Worm (Caenorhabditis elegans) whole organism, L1 larva: ENCODE measurements around the gene R12B2.8.

ENCODE experiments used
- C16A3.4 ChIP-seq: fragments of 150-350 bp; optimal IDR thresholded peaks from 2 replicates; lab custom pipeline; 2014; ENCODE audit warnings: missing biosample characterization, missing genetic modification characterization
- F16B12.6 ChIP-seq: fragments of 150-350 bp; optimal IDR thresholded peaks from 2 replicates; lab custom pipeline; 2014; ENCODE audit warnings: missing biosample characterization, missing genetic modification characterization
- Y116A8C.19 ChIP-seq: sonication (generic microtip); optimal IDR thresholded peaks from 2 replicates; lab custom pipeline; 2016; ENCODE audit warnings: missing compliant biosample characterization, missing genetic modification characterization, borderline replicate concordance
- aha-1 ChIP-seq: fragments of 150-350 bp; optimal IDR thresholded peaks from 2 replicates; lab custom pipeline; 2014; ENCODE audit warnings: missing biosample characterization, missing genetic modification characterization
- aly-2 ChIP-seq: fragments of 150-350 bp; optimal IDR thresholded peaks from 2 replicates; lab custom pipeline; 2014; ENCODE audit warnings: missing biosample characterization, missing genetic modification characterization
- ama-1 ChIP-seq: fragments of 150-350 bp; optimal IDR thresholded peaks from 2 replicates; lab custom pipeline; 2014
- ceh-63 ChIP-seq: fragments of 200-800 bp; sonication (Bioruptor generic); optimal IDR thresholded peaks from 2 replicates; lab custom pipeline; 2018; ENCODE audit warnings: mild to moderate bottlenecking, missing genetic modification characterization, missing compliant biosample characterization
- ceh-8 ChIP-seq: fragments of 200-800 bp; sonication (Bioruptor generic); optimal IDR thresholded peaks from 2 replicates; lab custom pipeline; 2018; ENCODE audit warnings: mild to moderate bottlenecking, missing genetic modification characterization, moderate library complexity, missing compliant biosample characterization
- ceh-90 ChIP-seq: sonication (generic microtip); optimal IDR thresholded peaks from 2 replicates; lab custom pipeline; 2016; ENCODE audit warnings: missing genetic modification characterization, missing compliant biosample characterization
- ces-1 ChIP-seq: fragments of 150-350 bp; optimal IDR thresholded peaks from 2 replicates; lab custom pipeline; 2014; ENCODE audit warnings: missing biosample characterization, missing genetic modification reagents, missing genetic modification characterization
- dsc-1 ChIP-seq: sonication (generic microtip); optimal IDR thresholded peaks from 2 replicates; lab custom pipeline; 2016; ENCODE audit warnings: mild to moderate bottlenecking, missing genetic modification characterization, missing compliant biosample characterization
- efl-3 ChIP-seq: fragments of 200-800 bp; sonication (Bioruptor generic); optimal IDR thresholded peaks from 2 replicates; lab custom pipeline; 2018; ENCODE audit warnings: mild to moderate bottlenecking, missing genetic modification characterization, missing compliant biosample characterization
- egl-13 ChIP-seq: sonication (generic microtip); optimal IDR thresholded peaks from 2 replicates; lab custom pipeline; 2016; ENCODE audit warnings: missing genotype, missing genetic modification reagents, missing genetic modification characterization, missing compliant biosample characterization
- fkh-10 ChIP-seq: sonication (generic microtip); optimal IDR thresholded peaks from 2 replicates; lab custom pipeline; 2017; ENCODE audit warnings: missing biosample characterization, missing genetic modification reagents, missing genetic modification characterization
- fkh-8 ChIP-seq: sonication (generic microtip); optimal IDR thresholded peaks from 2 replicates; lab custom pipeline; 2016; ENCODE audit warnings: mild to moderate bottlenecking, missing genetic modification characterization, missing compliant biosample characterization
- grh-1 ChIP-seq: fragments of 200-800 bp; sonication (Bioruptor generic); IDR thresholded peaks from 2 replicates; pipeline ENCODE4 v1.3.6; 2022; ENCODE audit warnings: missing genetic modification reagents, missing genetic modification characterization, missing compliant biosample characterization
- hlh-17 ChIP-seq: fragments of 200-800 bp; sonication (Bioruptor generic); optimal IDR thresholded peaks from 2 replicates; lab custom pipeline; 2018; ENCODE audit warnings: missing genetic modification characterization, mild to moderate bottlenecking, missing compliant biosample characterization, moderate library complexity, borderline replicate concordance
- irx-1 ChIP-seq: sonication (generic microtip); optimal IDR thresholded peaks from 2 replicates; lab custom pipeline; 2016; ENCODE audit warnings: missing genetic modification characterization, missing compliant biosample characterization
- jun-1 ChIP-seq: fragments of 150-350 bp; optimal IDR thresholded peaks from 2 replicates; lab custom pipeline; 2014; ENCODE audit warnings: missing biosample characterization, missing genetic modification reagents, missing genetic modification characterization
- lin-13 ChIP-seq: fragments of 150-350 bp; optimal IDR thresholded peaks from 2 replicates; lab custom pipeline; 2014; ENCODE audit warnings: missing biosample characterization, missing genetic modification reagents, missing genetic modification characterization
- lin-15B ChIP-seq: fragments of 150-350 bp; sonication (generic microtip); optimal IDR thresholded peaks from 3 replicates; lab custom pipeline; 2014; ENCODE audit warnings: missing biosample characterization, missing genetic modification characterization
- lin-35 ChIP-seq, 2 experiments: fragments of 150-350 bp; optimal IDR thresholded peaks; 2 replicates each; lab custom pipeline; 2014; ENCODE audit warnings: missing biosample characterization in 2 of 2, missing genetic modification characterization in 2 of 2, missing genetic modification reagents in 2 of 2
- lir-3 ChIP-seq: sonication (generic microtip); optimal IDR thresholded peaks from 2 replicates; lab custom pipeline; 2016; ENCODE audit warnings: mild to moderate bottlenecking, missing genetic modification characterization, moderate library complexity, missing compliant biosample characterization; ENCODE audit not compliant: poor library complexity
- mab-9 ChIP-seq: fragments of 200-800 bp; sonication (Bioruptor generic); IDR thresholded peaks from 2 replicates; pipeline ENCODE4 v1.3.6; 2022; ENCODE audit warnings: missing genetic modification reagents, missing genetic modification characterization, missing compliant biosample characterization
- mep-1 ChIP-seq: fragments of 150-350 bp; optimal IDR thresholded peaks from 2 replicates; lab custom pipeline; 2014; ENCODE audit warnings: missing biosample characterization, missing genetic modification characterization
- nhr-11 ChIP-seq: fragments of 150-350 bp; optimal IDR thresholded peaks from 2 replicates; lab custom pipeline; 2014; ENCODE audit warnings: missing biosample characterization, missing genetic modification characterization
- nhr-19 ChIP-seq: fragments of 200-800 bp; sonication (Bioruptor generic); conservative IDR thresholded peaks from 2 replicates; pipeline ENCODE4 v1.3.6; 2022; ENCODE audit warnings: missing genetic modification characterization, missing compliant biosample characterization
- nhr-237 ChIP-seq: fragments of 150-350 bp; optimal IDR thresholded peaks from 2 replicates; lab custom pipeline; 2014; ENCODE audit warnings: missing biosample characterization, missing genetic modification characterization
- nhr-28 ChIP-seq: fragments of 150-350 bp; optimal IDR thresholded peaks from 2 replicates; lab custom pipeline; 2014; ENCODE audit warnings: missing biosample characterization, missing genetic modification characterization
- nhr-47 ChIP-seq: sonication (generic microtip); optimal IDR thresholded peaks from 2 replicates; lab custom pipeline; 2016; ENCODE audit warnings: mild to moderate bottlenecking, missing genetic modification characterization, moderate library complexity, missing compliant biosample characterization
- nhr-71 ChIP-seq: sonication (generic microtip); optimal IDR thresholded peaks from 2 replicates; lab custom pipeline; 2016; ENCODE audit warnings: mild to moderate bottlenecking, missing genetic modification characterization, moderate library complexity, missing compliant biosample characterization
- nhr-76 ChIP-seq: sonication (generic microtip); optimal IDR thresholded peaks from 2 replicates; lab custom pipeline; 2017; ENCODE audit warnings: missing biosample characterization, missing genetic modification characterization
- nhr-77 ChIP-seq: fragments of 150-350 bp; optimal IDR thresholded peaks from 2 replicates; lab custom pipeline; 2014; ENCODE audit warnings: missing biosample characterization, missing genetic modification characterization
- nhr-84 ChIP-seq: sonication (generic microtip); optimal IDR thresholded peaks from 2 replicates; lab custom pipeline; 2017; ENCODE audit warnings: missing biosample characterization, missing genetic modification characterization
- nhr-85 ChIP-seq: sonication (generic microtip); peaks from one replicate; lab custom pipeline; 2016; ENCODE audit warnings: missing genetic modification characterization, inconsistent platforms, missing compliant biosample characterization
- pag-3 ChIP-seq: sonication (generic microtip); optimal IDR thresholded peaks from 2 replicates; lab custom pipeline; 2017; ENCODE audit warnings: missing genetic modification characterization, mild to moderate bottlenecking, missing compliant biosample characterization, antibody characterized with exemption, borderline replicate concordance; ENCODE audit not compliant: insufficient read depth
- pax-3 ChIP-seq: fragments of 200-800 bp; sonication (Bioruptor generic); optimal IDR thresholded peaks from 2 replicates; lab custom pipeline; 2018; ENCODE audit warnings: mild to moderate bottlenecking, missing genetic modification characterization, moderate library complexity, missing compliant biosample characterization
- rnt-1 ChIP-seq: sonication (generic microtip); optimal IDR thresholded peaks from 2 replicates; lab custom pipeline; 2016; ENCODE audit warnings: mild to moderate bottlenecking, missing genetic modification characterization, moderate library complexity, missing compliant biosample characterization
- skn-1 ChIP-seq: fragments of 150-350 bp; optimal IDR thresholded peaks from 2 replicates; lab custom pipeline; 2014; ENCODE audit warnings: missing biosample characterization, missing genetic modification characterization
- snpc-4 ChIP-seq: fragments of 150-350 bp; optimal IDR thresholded peaks from 2 replicates; lab custom pipeline; 2014; ENCODE audit warnings: missing biosample characterization, missing genetic modification characterization
- snu-23 ChIP-seq: sonication (generic microtip); optimal IDR thresholded peaks from 2 replicates; lab custom pipeline; 2016; ENCODE audit warnings: missing genetic modification characterization, missing compliant biosample characterization
- sox-4 ChIP-seq: sonication (generic microtip); optimal IDR thresholded peaks from 2 replicates; lab custom pipeline; 2016; ENCODE audit warnings: missing genetic modification characterization, missing compliant biosample characterization
- sptf-1 ChIP-seq: fragments of 150-350 bp; optimal IDR thresholded peaks from 2 replicates; lab custom pipeline; 2014; ENCODE audit warnings: missing biosample characterization, missing genetic modification characterization
- tlp-1 ChIP-seq: fragments of 150-350 bp; optimal IDR thresholded peaks from 2 replicates; lab custom pipeline; 2014; ENCODE audit warnings: missing biosample characterization, missing genetic modification characterization
- unc-130 ChIP-seq: fragments of 150-350 bp; optimal IDR thresholded peaks from 2 replicates; lab custom pipeline; 2017; ENCODE audit warnings: missing biosample characterization, missing genetic modification characterization, inconsistent platforms
- unc-30 ChIP-seq: sonication (generic microtip); optimal IDR thresholded peaks from 2 replicates; lab custom pipeline; 2017; ENCODE audit warnings: missing biosample characterization, missing genetic modification characterization
- unc-86 ChIP-seq: sonication (generic microtip); optimal IDR thresholded peaks from 2 replicates; lab custom pipeline; 2016; ENCODE audit warnings: missing genetic modification characterization, missing compliant biosample characterization
- unc-98 ChIP-seq: fragments of 200-800 bp; sonication (Bioruptor generic); IDR thresholded peaks from 2 replicates; pipeline ENCODE4 v1.3.6; 2022; ENCODE audit warnings: missing genetic modification characterization, missing compliant biosample characterization
- zag-1 ChIP-seq: fragments of 150-350 bp; optimal IDR thresholded peaks from 2 replicates; lab custom pipeline; 2014; ENCODE audit warnings: missing biosample characterization, missing genetic modification characterization
- zip-4 ChIP-seq: fragments of 200-800 bp; sonication (Bioruptor generic); optimal IDR thresholded peaks from 2 replicates; lab custom pipeline; 2018; ENCODE audit warnings: mild to moderate bottlenecking, missing genetic modification characterization, moderate library complexity, missing compliant biosample characterization
- ztf-4 ChIP-seq: fragments of 150-350 bp; optimal IDR thresholded peaks from 2 replicates; lab custom pipeline; 2014; ENCODE audit warnings: missing biosample characterization, missing genetic modification characterization

Gene R12B2.8

DNA sequence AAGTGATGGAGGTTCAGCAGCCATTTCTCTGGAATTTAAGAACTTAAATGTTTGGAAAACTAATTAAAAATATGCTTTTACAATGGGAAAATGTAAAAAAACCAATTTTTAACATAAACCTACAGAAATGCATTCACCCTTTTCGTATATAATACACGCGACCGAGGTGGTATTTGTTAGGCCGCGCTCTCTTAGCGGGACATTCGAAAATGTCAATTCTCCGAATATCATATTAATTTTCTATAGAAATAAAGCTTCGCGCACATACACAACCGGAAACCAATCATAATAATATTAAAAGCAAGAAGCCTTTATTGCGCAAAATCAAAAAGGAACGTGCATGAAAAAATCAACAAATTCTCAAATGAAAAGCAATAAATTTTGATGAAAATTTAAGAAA is 29.5 kb downstream of the R12B2.8 start, which contains the start of gene ddx-23 (continued):
- TF ChIP-seq aha-1 (tag; lab: Kevin White, UChicago), result no peak
- TF ChIP-seq irx-1 (tag; lab: Kevin White, UChicago), result no peak
- peak; percentile 9 for TF ChIP-seq rnt-1
- no peak for TF ChIP-seq tlp-1 (tag; lab: Kevin White, UChicago)
- peak; percentile 1 for TF ChIP-seq lir-3 (tag; lab: Kevin White, UChicago)
- TF ChIP-seq aly-2 (tag; lab: Kevin White, UChicago), result peak; percentile 70
- TF ChIP-seq skn-1 (tag; lab: Kevin White, UChicago), result no peak
- peak; percentile 10 for TF ChIP-seq lin-13 (GFP tag; lab: Kevin White, UChicago)
- TF ChIP-seq lin-15B (tag; lab: Kevin White, UChicago), result no peak
- no peak for TF ChIP-seq egl-13 (tag; lab: Kevin White, UChicago)
- peak; percentile 54 for TF ChIP-seq nhr-71 (tag; lab: Kevin White, UChicago)
- TF ChIP-seq jun-1 (tag; lab: Kevin White, UChicago), result no peak
- no peak for TF ChIP-seq fkh-8 (tag; lab: Kevin White, UChicago)
- no peak for TF ChIP-seq unc-30 (tag; lab: Kevin White, UChicago)
- TF ChIP-seq ceh-90, result no peak
- TF ChIP-seq nhr-237 (tag; lab: Kevin White, UChicago), result no peak
- TF ChIP-seq unc-86, result no peak
- TF ChIP-seq ceh-8 (GFP tag; lab: Kevin White, UChicago), result no peak
- peak; percentile 75 for TF ChIP-seq ama-1 (lab: Kevin White, UChicago)
- no peak for TF ChIP-seq sptf-1 (tag; lab: Kevin White, UChicago)
- TF ChIP-seq C16A3.4 (tag; lab: Kevin White, UChicago), result no peak
- TF ChIP-seq efl-3 (GFP tag; lab: Kevin White, UChicago), result no peak
- TF ChIP-seq pax-3, result no peak
- TF ChIP-seq nhr-11, result no peak
- TF ChIP-seq pag-3, result no peak
- TF ChIP-seq F16B12.6 (tag; lab: Kevin White, UChicago), result no peak
- peak; percentile 61 to 84 for TF ChIP-seq lin-35 (GFP tag; optimal IDR thresholded peaks at IDR 0.05; lab: Kevin White, UChicago)
- no peak for TF ChIP-seq nhr-76 (tag; lab: Kevin White, UChicago)
- TF ChIP-seq nhr-77 (tag; lab: Kevin White, UChicago), result no peak
- TF ChIP-seq ceh-63 (GFP tag; lab: Kevin White, UChicago), result no peak
- TF ChIP-seq zag-1 (tag; lab: Kevin White, UChicago), result no peak
- peak; percentile 29 for TF ChIP-seq mep-1 (tag; lab: Kevin White, UChicago)
- no peak for TF ChIP-seq nhr-85 (tag; lab: Kevin White, UChicago)
- TF ChIP-seq sox-4, result no peak
- no peak for TF ChIP-seq nhr-84
- no peak for TF ChIP-seq unc-130 (tag; lab: Kevin White, UChicago)
- TF ChIP-seq Y116A8C.19 (tag; lab: Kevin White, UChicago), result no peak
- peak; percentile 11 for TF ChIP-seq dsc-1 (tag; lab: Kevin White, UChicago)
- TF ChIP-seq nhr-28 (tag; lab: Kevin White, UChicago), result no peak
- peak; percentile 55 for TF ChIP-seq nhr-47

DNA sequence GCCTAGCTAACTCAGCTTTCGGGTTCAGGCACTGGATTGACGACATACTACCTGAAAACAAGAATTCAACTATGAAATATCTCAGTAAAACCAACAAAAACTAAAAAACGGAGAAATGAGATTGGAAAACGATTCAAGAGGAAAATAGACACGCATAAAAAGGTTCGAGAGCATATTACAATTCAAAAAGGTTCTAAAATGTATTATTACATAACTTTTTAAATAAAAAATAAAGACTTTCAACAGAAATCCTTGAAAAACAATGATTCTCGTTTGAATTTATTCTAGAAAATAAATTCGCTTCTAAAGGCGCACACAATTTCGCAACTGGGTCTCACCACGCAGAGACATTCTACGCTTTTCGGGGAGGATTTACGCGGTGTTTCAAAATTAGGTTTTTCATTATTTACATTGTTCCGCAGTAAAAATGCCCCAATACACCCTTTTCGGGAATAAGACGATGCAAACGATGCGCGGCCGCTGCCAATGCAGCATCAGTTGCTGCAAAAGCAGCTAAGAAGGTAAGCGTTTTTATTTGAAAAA is 32.0 kb downstream of the R12B2.8 start, which contains the start of the genes cct-6 and alh-9:
Gene cct-6, minus strand, starts transcription at position 51 of the 543 bp plus-strand sequence.
Gene alh-9, plus strand, starts transcription at position 382 of the 543 bp plus-strand sequence.
- no peak for TF ChIP-seq ceh-8 (GFP tag; lab: Kevin White, UChicago)
- peak; percentile 81 for TF ChIP-seq rnt-1
- TF ChIP-seq grh-1 (GFP tag; lab: Robert Waterston, UW), result peak; percentile 56
- TF ChIP-seq snpc-4 (tag; lab: Kevin White, UChicago), result peak; percentile 51
- peak; percentile 28 for TF ChIP-seq fkh-10 (GFP tag; lab: Kevin White, UChicago)
- no peak for TF ChIP-seq pax-3
- TF ChIP-seq nhr-11, result peak; percentile 8
- peak; percentile 75 for TF ChIP-seq fkh-8 (tag; lab: Kevin White, UChicago)
- no peak for TF ChIP-seq ceh-63 (GFP tag; lab: Kevin White, UChicago)
- TF ChIP-seq unc-98 (GFP tag; lab: Robert Waterston, UW), result no peak
- TF ChIP-seq mab-9, result no peak
- no peak for TF ChIP-seq hlh-17 (GFP tag; lab: Kevin White, UChicago)
- peak; percentile 53 for TF ChIP-seq F16B12.6 (tag; lab: Kevin White, UChicago)
- TF ChIP-seq C16A3.4 (tag; lab: Kevin White, UChicago), result peak; percentile 88
- peak; percentile 61 for TF ChIP-seq ztf-4
- peak; percentile 33 for TF ChIP-seq zip-4 (GFP tag; lab: Kevin White, UChicago)
- TF ChIP-seq unc-86, result peak; percentile 69
- TF ChIP-seq snu-23 (GFP tag; lab: Kevin White, UChicago), result peak; percentile 89
- TF ChIP-seq nhr-19 (GFP tag; lab: Robert Waterston, UW), result peak; percentile 78
- no peak for TF ChIP-seq nhr-84
- TF ChIP-seq irx-1 (tag; lab: Kevin White, UChicago), result peak; percentile 30
- peak; percentile 63 for TF ChIP-seq nhr-237 (tag; lab: Kevin White, UChicago)
- TF ChIP-seq mep-1 (tag; lab: Kevin White, UChicago), result peak; percentile 93
- TF ChIP-seq ces-1 (GFP tag; lab: Kevin White, UChicago), result no peak
- peak; percentile 59 for TF ChIP-seq dsc-1 (tag; lab: Kevin White, UChicago)
